Worm (Caenorhabditis elegans): ENCODE results near the gene Y58A7A.5.

Gene Y58A7A.5

ce11 chrV:5130018-5130417 lies 43.2 kb upstream of the Y58A7A.5 start, which contains the start of gene F14F9.8:
Gene F14F9.8 (plus strand): TSS chrV:5130318.
- TF ChIP-seq ttx-3 (tag; optimal IDR thresholded peaks at IDR 0.05) (no peak), ceh-45 (GFP tag; IDR thresholded peaks at IDR 0.05) (no peak), pag-3 (tag; optimal IDR thresholded peaks at IDR 0.05; ENCODE audit: borderline replicate concordance) (no peak), ceh-18 (tag; optimal IDR thresholded peaks at IDR 0.05) (no peak), hlh-15 (tag; optimal IDR thresholded peaks at IDR 0.05) (no peak), sox-2 (GFP tag; IDR thresholded peaks at IDR 0.05) (no peak), ceh-24 (tag; optimal IDR thresholded peaks at IDR 0.05) (no peak), elt-2 (tag; optimal IDR thresholded peaks at IDR 0.05) (no peak), ceh-14 (tag; optimal IDR thresholded peaks at IDR 0.05) (no peak), ceh-30 (tag; optimal IDR thresholded peaks at IDR 0.05) (no peak), zip-5 (tag; optimal IDR thresholded peaks at IDR 0.05) (no peak), F13H6.1 (tag; optimal IDR thresholded peaks at IDR 0.05) (no peak), ceh-31 (tag; optimal IDR thresholded peaks at IDR 0.05) (no peak)

ce11 chrV:5126793-5127192 lies 40.0 kb upstream of the Y58A7A.5 start, which contains the start of gene F14F9.5:
Gene F14F9.5 (plus strand): TSS chrV:5127093.
- no peak for TF ChIP-seq pat-9 (tag; optimal IDR thresholded peaks at IDR 0.05)
- TF ChIP-seq ceh-31 (tag; optimal IDR thresholded peaks at IDR 0.05), result no peak
- no peak for TF ChIP-seq zip-5 (tag; optimal IDR thresholded peaks at IDR 0.05)
- no peak for TF ChIP-seq F13H6.1 (tag; optimal IDR thresholded peaks at IDR 0.05)
- no peak for TF ChIP-seq ttx-3 (tag; optimal IDR thresholded peaks at IDR 0.05)
- no peak for TF ChIP-seq ztf-16 (tag; optimal IDR thresholded peaks at IDR 0.05)
- no peak for TF ChIP-seq ceh-30 (tag; optimal IDR thresholded peaks at IDR 0.05)
- no peak for TF ChIP-seq hlh-13 (GFP tag; optimal IDR thresholded peaks at IDR 0.05)
- TF ChIP-seq unc-42 (tag; optimal IDR thresholded peaks at IDR 0.05), result no peak
- no peak for TF ChIP-seq sdc-2 (tag; optimal IDR thresholded peaks at IDR 0.05)
- no peak for TF ChIP-seq pha-4 (tag; optimal IDR thresholded peaks at IDR 0.05)
- no peak for TF ChIP-seq ceh-14 (tag; optimal IDR thresholded peaks at IDR 0.05)
- TF ChIP-seq ceh-19 (GFP tag; optimal IDR thresholded peaks at IDR 0.05), result no peak
- no peak for TF ChIP-seq hlh-30 (tag; optimal IDR thresholded peaks at IDR 0.05; ENCODE audit: insufficient read depth)
- TF ChIP-seq ets-4 (tag; optimal IDR thresholded peaks at IDR 0.05), result no peak
- no peak for TF ChIP-seq ceh-18 (tag; optimal IDR thresholded peaks at IDR 0.05)
- no peak for TF ChIP-seq npax-4 (tag; optimal IDR thresholded peaks at IDR 0.05)

- TF ChIP-seq nfya-1 (tag; optimal IDR thresholded peaks at IDR 0.05) (no peak), ceh-9 (tag; optimal IDR thresholded peaks at IDR 0.05) (no peak), C38D4.7 (GFP tag; optimal IDR thresholded peaks at IDR 0.05) (no peak), ttx-3 (tag; optimal IDR thresholded peaks at IDR 0.05) (no peak), nhr-11 (tag; optimal IDR thresholded peaks at IDR 0.05) (no peak), elt-4 (tag; optimal IDR thresholded peaks at IDR 0.05) (no peak), odd-2 (tag; optimal IDR thresholded peaks at IDR 0.05) (no peak), K09A11.1 (tag; optimal IDR thresholded peaks at IDR 0.05; ENCODE audit: insufficient read depth) (no peak), zip-5 (tag; optimal IDR thresholded peaks at IDR 0.05) (no peak)
Measured at ce11 chrV:5119679-5120078, 32.9 kb upstream of the Y58A7A.5 start, which contains the start of gene sid-1. Gene sid-1 (plus strand): TSS chrV:5119970.

ce11 chrV:5119109-5119508 lies 32.3 kb upstream of the Y58A7A.5 start, which contains the start of gene C04F5.9:
Gene C04F5.9 (minus strand): TSS chrV:5119209.
- TF ChIP-seq unc-55 (GFP tag; optimal IDR thresholded peaks at IDR 0.05), result no peak
- TF ChIP-seq pqm-1 (tag; optimal IDR thresholded peaks at IDR 0.05), result no peak
- TF ChIP-seq che-1 (tag; optimal IDR thresholded peaks at IDR 0.05), result no peak
- TF ChIP-seq eyg-1 (tag; optimal IDR thresholded peaks at IDR 0.05), result no peak
- TF ChIP-seq tbx-2 (tag; optimal IDR thresholded peaks at IDR 0.05), result no peak
- no peak for TF ChIP-seq zip-5 (tag; optimal IDR thresholded peaks at IDR 0.05)
- TF ChIP-seq ets-4 (tag; optimal IDR thresholded peaks at IDR 0.05), result no peak
- TF ChIP-seq ceh-30 (tag; optimal IDR thresholded peaks at IDR 0.05), result no peak
- TF ChIP-seq hlh-15 (tag; optimal IDR thresholded peaks at IDR 0.05), result no peak

Measured in whole organism, late embryonic.